Worm (Caenorhabditis elegans): ENCODE results near the gene nhr-39.

DNA sequence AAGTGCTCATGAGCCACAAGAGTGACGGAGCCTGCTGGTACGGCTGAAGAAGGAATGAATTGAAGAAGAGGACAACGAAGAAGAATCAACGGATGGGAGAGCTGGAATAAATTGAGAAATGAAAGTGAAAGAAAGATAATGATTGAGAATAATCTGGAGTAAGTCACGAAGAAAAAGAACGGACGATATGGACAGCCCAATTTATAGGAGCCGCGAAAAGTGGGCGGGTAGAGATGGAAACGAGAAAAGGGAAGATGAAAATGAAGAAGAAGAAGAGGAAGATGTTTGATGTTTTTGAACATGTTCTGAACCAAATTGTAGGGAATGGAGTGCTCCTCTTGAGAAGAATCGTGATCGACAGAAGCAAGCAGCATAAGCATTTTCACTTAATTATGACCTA is 36.7 kb upstream of the nhr-39 start, which contains the start of gene slc-17.7:
- no peak for TF ChIP-seq ztf-11 (tag; optimal IDR thresholded peaks at IDR 0.05)
- TF ChIP-seq lsy-2 (tag; optimal IDR thresholded peaks at IDR 0.05): no peak
- no peak for TF ChIP-seq nhr-28 (tag; optimal IDR thresholded peaks at IDR 0.05)
- TF ChIP-seq mls-2 (tag; optimal IDR thresholded peaks at IDR 0.05): no peak
- TF ChIP-seq sptf-1 (tag; optimal IDR thresholded peaks at IDR 0.05): no peak
- no peak for TF ChIP-seq elt-3 (tag; optimal IDR thresholded peaks at IDR 0.05)
- TF ChIP-seq blmp-1 (tag; optimal IDR thresholded peaks at IDR 0.05): no peak
- TF ChIP-seq unc-62 (GFP tag; optimal IDR thresholded peaks at IDR 0.05): no peak

Data from whole organism, mixed stage, embryonic.